Worm (Caenorhabditis elegans): Measurements from ENCODE around the gene F53F4.12.

F53F4.12 gene

DNA sequence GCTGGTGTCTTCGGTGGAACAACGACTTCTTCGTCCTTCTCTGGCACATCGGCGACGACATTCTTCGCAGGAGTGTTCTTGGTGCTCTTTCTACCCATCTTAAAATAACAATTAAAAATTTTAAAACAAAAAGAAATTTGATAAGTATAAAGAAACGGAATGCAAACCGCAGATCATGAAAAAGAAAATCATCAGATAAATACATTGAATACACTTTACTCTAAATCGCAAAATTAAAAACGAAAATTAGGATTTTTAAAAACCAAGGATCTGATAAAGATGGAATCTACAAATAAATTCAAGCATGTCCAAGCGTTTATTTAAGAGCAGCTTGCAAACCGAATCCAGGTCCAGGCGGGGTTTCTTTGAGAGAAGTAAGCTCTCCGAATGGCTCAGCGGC lies 1.4 kb upstream of the F53F4.12 start, which contains the start of gene F53F4.11:
TSS of gene F53F4.11 (minus strand) at position 101 of the 400 bp plus-strand sequence.
- TF ChIP-seq ahr-1 (tag; optimal IDR thresholded peaks at IDR 0.05) (no peak), T23F11.4 (GFP tag; optimal IDR thresholded peaks at IDR 0.05) (no peak), lin-11 (tag; optimal IDR thresholded peaks at IDR 0.05) (no peak), unc-86 (tag; optimal IDR thresholded peaks at IDR 0.05) (no peak), unc-55 (GFP tag; optimal IDR thresholded peaks at IDR 0.05) (no peak), fax-1 (tag; optimal IDR thresholded peaks at IDR 0.05) (no peak), elt-2 (tag; optimal IDR thresholded peaks at IDR 0.05) (no peak), npax-4 (tag; optimal IDR thresholded peaks at IDR 0.05) (no peak), fkh-6 (tag; optimal IDR thresholded peaks at IDR 0.05) (no peak), ceh-31 (tag; optimal IDR thresholded peaks at IDR 0.05) (no peak)

DNA sequence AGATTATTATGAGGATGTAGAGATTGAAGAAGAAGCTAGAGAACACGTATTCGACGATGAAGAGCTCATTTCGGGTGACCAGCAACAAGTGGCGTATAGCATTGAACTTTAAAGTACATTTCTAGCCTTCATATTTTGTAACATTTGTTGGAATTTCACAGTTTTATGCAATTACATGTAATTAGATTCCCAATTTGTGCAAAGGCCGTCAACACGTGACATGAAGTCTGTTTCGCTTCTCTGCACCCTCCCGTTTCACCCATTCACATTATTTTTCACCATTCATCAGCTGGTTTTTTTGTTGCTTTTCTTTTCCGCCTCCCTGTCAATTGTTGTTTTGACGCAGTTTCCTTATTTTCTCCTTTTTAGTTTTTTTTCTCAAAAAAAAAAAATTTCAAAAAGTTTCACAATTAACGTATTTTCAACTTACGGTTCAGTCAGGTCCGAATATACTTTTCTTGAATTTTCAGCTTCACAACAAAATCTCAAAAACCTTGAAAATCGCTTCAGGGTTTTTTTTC lies 1.3 kb downstream of the F53F4.12 start, which contains the start of gene sde-2:
TSS of gene sde-2 (plus strand) at position 471 of the 521 bp plus-strand sequence.
- no peak for TF ChIP-seq madf-2 (tag; optimal IDR thresholded peaks at IDR 0.05)
- TF ChIP-seq hlh-30 (tag; optimal IDR thresholded peaks at IDR 0.05; ENCODE audit: insufficient read depth) = peak; percentile 82
- peak; percentile 93 for TF ChIP-seq unc-42 (tag; optimal IDR thresholded peaks at IDR 0.05)

DNA sequence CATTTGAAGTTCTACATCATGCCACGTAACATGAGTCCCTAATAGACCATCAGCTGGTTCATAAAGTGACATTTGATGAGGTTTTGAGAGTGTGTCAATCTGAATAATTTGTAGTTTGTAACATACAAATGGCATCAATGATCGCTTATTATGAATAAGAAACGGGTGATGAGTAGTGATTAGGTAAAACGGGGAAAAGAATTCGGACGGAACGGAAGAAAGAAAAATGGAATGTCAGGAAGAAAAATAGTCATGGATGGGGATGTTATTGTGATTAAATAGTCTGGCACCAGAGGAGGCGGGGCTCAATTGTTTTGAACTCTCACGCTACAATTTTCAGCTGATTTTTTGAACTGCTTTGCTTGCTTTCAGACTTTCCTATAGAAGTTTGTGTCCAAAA lies 8.3 kb downstream of the F53F4.12 start, which contains the start of gene H37A05.2:
TSS of gene H37A05.2 (minus strand) at position 101 of the 400 bp plus-strand sequence.
- TF ChIP-seq hlh-30 (tag; optimal IDR thresholded peaks at IDR 0.05; ENCODE audit: insufficient read depth) = no peak
- TF ChIP-seq tbx-2 (tag; optimal IDR thresholded peaks at IDR 0.05) = no peak
- TF ChIP-seq dmd-4 (tag; optimal IDR thresholded peaks at IDR 0.05; ENCODE audit: borderline replicate concordance) = no peak
- no peak for TF ChIP-seq ama-1 (optimal IDR thresholded peaks at IDR 0.05)
- no peak for TF ChIP-seq K09A11.1 (tag; optimal IDR thresholded peaks at IDR 0.05; ENCODE audit: insufficient read depth)
- TF ChIP-seq ceh-22 (tag; optimal IDR thresholded peaks at IDR 0.05) = no peak
- TF ChIP-seq pros-1 (tag; optimal IDR thresholded peaks at IDR 0.05) = no peak
- TF ChIP-seq unc-3 (GFP tag; conservative IDR thresholded peaks at IDR 0.05) = no peak
- TF ChIP-seq unc-3 (tag; optimal IDR thresholded peaks at IDR 0.05) = no peak
- no peak for TF ChIP-seq hlh-15 (tag; optimal IDR thresholded peaks at IDR 0.05)
- TF ChIP-seq C08G9.2 (tag; optimal IDR thresholded peaks at IDR 0.05) = no peak
- TF ChIP-seq pqm-1 (tag; optimal IDR thresholded peaks at IDR 0.05) = no peak

DNA sequence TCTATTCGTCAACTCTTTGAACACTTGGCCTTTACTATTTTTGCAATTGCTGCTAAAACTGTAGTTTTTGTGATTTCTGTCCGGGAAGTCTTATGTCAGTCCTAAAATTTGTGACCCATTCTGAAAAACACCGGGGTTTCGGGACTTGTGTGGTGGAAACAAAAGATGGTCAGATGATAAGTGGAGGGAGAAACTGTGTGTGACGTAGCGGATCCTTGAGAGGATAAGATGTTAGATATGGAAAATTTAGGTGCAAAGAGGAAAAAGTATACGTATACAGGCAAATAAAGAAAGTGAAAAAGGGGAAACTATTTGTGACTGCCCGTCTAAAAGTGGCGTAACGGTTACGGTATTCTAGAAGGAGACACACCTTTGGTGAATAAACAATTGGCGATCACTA lies 10.6 kb downstream of the F53F4.12 start:
- TF ChIP-seq elt-4 (tag; optimal IDR thresholded peaks at IDR 0.05) = no peak
- TF ChIP-seq sox-4 (tag; optimal IDR thresholded peaks at IDR 0.05) = no peak
- no peak for TF ChIP-seq hlh-6 (tag; optimal IDR thresholded peaks at IDR 0.05)
- no peak for TF ChIP-seq unc-86 (tag; optimal IDR thresholded peaks at IDR 0.05)
- TF ChIP-seq npax-4 (tag; optimal IDR thresholded peaks at IDR 0.05) = no peak
- no peak for TF ChIP-seq hlh-8 (tag; optimal IDR thresholded peaks at IDR 0.05)
- no peak for TF ChIP-seq unc-55 (GFP tag; optimal IDR thresholded peaks at IDR 0.05)
- no peak for TF ChIP-seq nhr-11 (tag; optimal IDR thresholded peaks at IDR 0.05)
- TF ChIP-seq tbx-7 (tag; optimal IDR thresholded peaks at IDR 0.05) = no peak
- no peak for TF ChIP-seq odd-2 (tag; optimal IDR thresholded peaks at IDR 0.05)
- TF ChIP-seq ceh-9 (tag; optimal IDR thresholded peaks at IDR 0.05) = no peak
- TF ChIP-seq nhr-232 (tag; optimal IDR thresholded peaks at IDR 0.05) = no peak
- TF ChIP-seq fkh-10 (GFP tag; optimal IDR thresholded peaks at IDR 0.05) = no peak
- TF ChIP-seq F13H6.1 (tag; optimal IDR thresholded peaks at IDR 0.05) = no peak
- no peak for TF ChIP-seq eyg-1 (tag; optimal IDR thresholded peaks at IDR 0.05)
- no peak for TF ChIP-seq T23F11.4 (GFP tag; optimal IDR thresholded peaks at IDR 0.05)
- TF ChIP-seq ceh-6 (GFP tag; optimal IDR thresholded peaks at IDR 0.05) = no peak
- TF ChIP-seq ama-1 (optimal IDR thresholded peaks at IDR 0.05) = no peak

Measured in whole organism, late embryonic.